Worm (Caenorhabditis elegans): ENCODE data around the gene dod-23.
"Not testable (repeated sequence)": the region's sequence is repeated elsewhere in the genome, so short reads cannot be mapped to it uniquely, and the experiment has no call there.

The dod-23 gene

ce11 chrII:8420775-8421388 is 21.9 kb upstream of the dod-23 start:
- no peak for TF ChIP-seq vab-7 (GFP tag; IDR thresholded peaks at IDR 0.05)
- peak; percentile 82 for TF ChIP-seq ztf-7 (tag; optimal IDR thresholded peaks at IDR 0.05)
- TF ChIP-seq mep-1 (tag; optimal IDR thresholded peaks at IDR 0.05), result peak; percentile 39

- TF ChIP-seq aly-2 (tag; optimal IDR thresholded peaks at IDR 0.05); spr-3 (GFP tag; optimal IDR thresholded peaks at IDR 0.05); skn-1 (tag; optimal IDR thresholded peaks at IDR 0.05): not testable (repeated sequence)
These were observed 20.8 kb upstream of the dod-23 start, which contains the start of gene F14E5.8 for ce11 chrII:8419798-8420197. TSS of gene F14E5.8 (plus strand) at chrII:8420098.

- TF ChIP-seq mep-1 (tag; optimal IDR thresholded peaks at IDR 0.05) (peak; percentile 19), egl-27 (tag; optimal IDR thresholded peaks at IDR 0.05) (no peak), ama-1 (optimal IDR thresholded peaks at IDR 0.05) (no peak)
These were observed 20.1 kb upstream of the dod-23 start for ce11 chrII:8419015-8419414.

- TF ChIP-seq unc-62 (GFP tag; optimal IDR thresholded peaks at IDR 0.05 in 1 of 2) (peak in 1 of 2 experiments; percentile 95), unc-62 (tag; optimal IDR thresholded peaks at IDR 0.05) (no peak), madf-9 (GFP tag; conservative IDR thresholded peaks at IDR 0.05) (no peak), daf-16 (GFP tag; optimal IDR thresholded peaks at IDR 0.05) (no peak), daf-16 (tag; optimal IDR thresholded peaks at IDR 0.05) (peak; percentile 59), aha-1 (tag) (peak; percentile 42), lim-7 (GFP tag; IDR thresholded peaks at IDR 0.05) (no peak), madf-5 (GFP tag; IDR thresholded peaks at IDR 0.05) (no peak), lsy-2 (tag; optimal IDR thresholded peaks at IDR 0.05) (no peak), lin-1 (GFP tag; IDR thresholded peaks at IDR 0.05) (no peak), spr-1 (tag; optimal IDR thresholded peaks at IDR 0.05) (no peak), dmd-9 (GFP tag; IDR thresholded peaks at IDR 0.05) (no peak), zfp-3 (GFP tag; conservative IDR thresholded peaks at IDR 0.05) (no peak), nhr-48 (tag; optimal IDR thresholded peaks at IDR 0.05) (no peak), nhr-6 (tag; optimal IDR thresholded peaks at IDR 0.05) (no peak), mep-1 (tag; optimal IDR thresholded peaks at IDR 0.05) (no peak), lir-3 (tag; optimal IDR thresholded peaks at IDR 0.05) (no peak), mxl-3 (GFP tag; optimal IDR thresholded peaks at IDR 0.05) (no peak), nhr-28 (tag; optimal IDR thresholded peaks at IDR 0.05) (peak; percentile 25), Y48G9A.11 (GFP tag; IDR thresholded peaks at IDR 0.05) (no peak), egl-43 (GFP tag; IDR thresholded peaks at IDR 0.05) (no peak), F26F4.8 (GFP tag; conservative IDR thresholded peaks at IDR 0.05) (no peak), attf-4 (tag; optimal IDR thresholded peaks at IDR 0.05) (no peak), T26A8.4 (GFP tag; IDR thresholded peaks at IDR 0.05) (no peak)
These were observed 18.2 kb upstream of the dod-23 start, which contains the start of gene fdgt-2 for ce11 chrII:8417059-8417668. TSS of gene fdgt-2 (plus strand) at chrII:8417618.

ce11 chrII:8415462-8416037 is 16.6 kb upstream of the dod-23 start:
- peak in 1 of 2 experiments; percentile 5 for TF ChIP-seq unc-62 (GFP tag; optimal IDR thresholded peaks at IDR 0.05 in 1 of 2)
- TF ChIP-seq unc-62 (tag; optimal IDR thresholded peaks at IDR 0.05), result no peak
- TF ChIP-seq T26A8.4 (GFP tag; IDR thresholded peaks at IDR 0.05), result no peak

- TF ChIP-seq unc-130 (GFP tag; optimal IDR thresholded peaks at IDR 0.05) (no peak), F37D6.2 (tag; optimal IDR thresholded peaks at IDR 0.05) (no peak), hmg-1.1 (GFP tag; IDR thresholded peaks at IDR 0.05) (no peak), nhr-11 (tag; optimal IDR thresholded peaks at IDR 0.05) (no peak), daf-8 (GFP tag; IDR thresholded peaks at IDR 0.05) (no peak), lin-29 (GFP tag; IDR thresholded peaks at IDR 0.05) (no peak), spr-1 (tag; optimal IDR thresholded peaks at IDR 0.05) (no peak), mxl-2 (GFP tag; conservative IDR thresholded peaks at IDR 0.05) (no peak), madf-5 (GFP tag; IDR thresholded peaks at IDR 0.05) (no peak), vab-7 (GFP tag; IDR thresholded peaks at IDR 0.05) (no peak), jun-1 (tag; optimal IDR thresholded peaks at IDR 0.05) (no peak), Y5F2A.4 (GFP tag; optimal IDR thresholded peaks at IDR 0.05) (no peak), nhr-6 (tag; optimal IDR thresholded peaks at IDR 0.05) (no peak), Y75B8A.6 (GFP tag; IDR thresholded peaks at IDR 0.05) (no peak)
These were observed 16.1 kb upstream of the dod-23 start for ce11 chrII:8415035-8415434.
